Worm (Caenorhabditis elegans) whole organism, L4 larva: Measurements from ENCODE around the gene C50H2.4.

Experiments used
- R02D3.7 ChIP-seq: fragments of 150-350 bp; sonication (generic microtip); optimal IDR thresholded peaks from 3 replicates; lab custom pipeline; 2014; ENCODE audit warnings: missing biosample characterization, missing genetic modification characterization
- T26A8.4 ChIP-seq: fragments of 200-800 bp; sonication (Bioruptor generic); IDR thresholded peaks from 2 replicates; pipeline ENCODE4 v1.3.6; 2022; ENCODE audit warnings: missing genetic modification characterization, missing compliant biosample characterization
- Y5F2A.4 ChIP-seq: fragments of 200-800 bp; sonication (Bioruptor generic); optimal IDR thresholded peaks from 2 replicates; lab custom pipeline; 2018; ENCODE audit warnings: mild to moderate bottlenecking, missing genetic modification characterization, missing compliant biosample characterization
- ZK546.5 ChIP-seq, 2 experiments: sonication (generic microtip); optimal IDR thresholded peaks; 2 replicates each; lab custom pipeline; 2017; ENCODE audit warnings: missing biosample characterization in 2 of 2, missing genetic modification characterization in 2 of 2
- aha-1 ChIP-seq: fragments of 150-350 bp; peaks from one replicate; lab custom pipeline; 2014; ENCODE audit warnings: missing biosample characterization, missing genetic modification characterization
- arid-1 ChIP-seq: fragments of 200-800 bp; sonication (Bioruptor generic); conservative IDR thresholded peaks from 2 replicates; pipeline ENCODE4 v1.3.6; 2022; ENCODE audit warnings: missing genetic modification reagents, missing genetic modification characterization, missing compliant biosample characterization
- ceh-20 ChIP-seq: fragments of 200-800 bp; sonication (Bioruptor generic); IDR thresholded peaks from 2 replicates; pipeline ENCODE4 v1.3.6; 2022; ENCODE audit warnings: missing genetic modification reagents, missing genetic modification characterization, missing compliant biosample characterization
- ceh-44 ChIP-seq: fragments of 200-800 bp; sonication (Bioruptor generic); IDR thresholded peaks from 2 replicates; pipeline ENCODE4 v1.3.6; 2022; ENCODE audit warnings: missing genetic modification reagents, missing genetic modification characterization, missing compliant biosample characterization
- ceh-82 ChIP-seq: sonication (generic microtip); optimal IDR thresholded peaks from 2 replicates; lab custom pipeline; 2017; ENCODE audit warnings: missing biosample characterization, missing genetic modification characterization
- ces-1 ChIP-seq: fragments of 150-350 bp; sonication (generic microtip); optimal IDR thresholded peaks from 4 replicates; lab custom pipeline; 2014; ENCODE audit warnings: missing biosample characterization, missing genetic modification reagents, missing genetic modification characterization
- daf-16 ChIP-seq, 3 experiments: sonication (generic microtip); optimal IDR thresholded peaks; 2 replicates each; lab custom pipeline; 2016 to 2017; ENCODE audit warnings: missing genetic modification characterization in 3 of 3, missing genetic modification reagents in 3 of 3, mild to moderate bottlenecking in 2 of 3, missing compliant biosample characterization in 2 of 3, missing biosample characterization in 1 of 3, moderate library complexity in 1 of 3
- dmd-6 ChIP-seq: fragments of 200-800 bp; sonication (Bioruptor generic); IDR thresholded peaks from 2 replicates; pipeline ENCODE4 v1.3.6; 2022; ENCODE audit warnings: missing genetic modification reagents, missing genetic modification characterization, missing compliant biosample characterization
- dve-1 ChIP-seq: sonication (generic microtip); optimal IDR thresholded peaks from 2 replicates; lab custom pipeline; 2017; ENCODE audit warnings: antibody characterized with exemption, mild to moderate bottlenecking, missing genetic modification characterization, missing compliant biosample characterization; ENCODE audit not compliant: insufficient read depth
- egl-27 ChIP-seq: sonication (generic microtip); optimal IDR thresholded peaks from 3 replicates; lab custom pipeline; 2017; ENCODE audit warnings: missing biosample characterization, missing genetic modification reagents, missing genetic modification characterization
- egl-43 ChIP-seq: fragments of 200-800 bp; sonication (Bioruptor generic); IDR thresholded peaks from 2 replicates; pipeline ENCODE4 v1.3.6; 2022; ENCODE audit warnings: missing genetic modification reagents, missing genetic modification characterization, missing compliant biosample characterization
- fos-1 ChIP-seq: fragments of 150-350 bp; optimal IDR thresholded peaks from 2 replicates; lab custom pipeline; 2014; ENCODE audit warnings: missing biosample characterization, missing genetic modification characterization
- hif-1 ChIP-seq, 2 experiments: sonication (generic microtip); optimal IDR thresholded peaks; 2 replicates each; lab custom pipeline; 2016 to 2017; ENCODE audit warnings: missing compliant biosample characterization in 2 of 2, missing genetic modification characterization in 2 of 2, missing genetic modification reagents in 2 of 2, missing genotype in 2 of 2, mild to moderate bottlenecking in 1 of 2
- hlh-11 ChIP-seq: fragments of 200-800 bp; sonication (Bioruptor generic); optimal IDR thresholded peaks from 2 replicates; lab custom pipeline; 2018; ENCODE audit warnings: mild to moderate bottlenecking, missing genetic modification characterization, missing compliant biosample characterization
- hlh-30 ChIP-seq: sonication (generic microtip); optimal IDR thresholded peaks from 2 replicates; lab custom pipeline; 2017; ENCODE audit warnings: antibody characterized with exemption, mild to moderate bottlenecking, missing genetic modification characterization, missing compliant biosample characterization; ENCODE audit not compliant: insufficient read depth
- lim-7 ChIP-seq: fragments of 200-800 bp; sonication (Bioruptor generic); IDR thresholded peaks from 2 replicates; pipeline ENCODE4 v1.3.6; 2022; ENCODE audit warnings: missing genetic modification characterization, missing compliant biosample characterization
- lin-13 ChIP-seq: fragments of 150-350 bp; optimal IDR thresholded peaks from 2 replicates; lab custom pipeline; 2014; ENCODE audit warnings: missing biosample characterization, missing genetic modification reagents, missing genetic modification characterization
- lin-15B ChIP-seq: fragments of 150-350 bp; sonication (generic microtip); optimal IDR thresholded peaks from 3 replicates; lab custom pipeline; 2014; ENCODE audit warnings: missing biosample characterization, missing genetic modification characterization
- lir-3 ChIP-seq: sonication (generic microtip); optimal IDR thresholded peaks from 2 replicates; lab custom pipeline; 2016; ENCODE audit warnings: mild to moderate bottlenecking, missing genetic modification characterization, missing compliant biosample characterization
- mep-1 ChIP-seq: fragments of 150-350 bp; sonication (generic microtip); optimal IDR thresholded peaks from 3 replicates; lab custom pipeline; 2014; ENCODE audit warnings: missing biosample characterization, missing genetic modification characterization
- mxl-2 ChIP-seq: fragments of 200-800 bp; sonication (Bioruptor generic); conservative IDR thresholded peaks from 2 replicates; pipeline ENCODE4 v1.3.6; 2022; ENCODE audit warnings: missing genetic modification reagents, missing genetic modification characterization, missing compliant biosample characterization
- nhr-10 ChIP-seq: fragments of 150-350 bp; optimal IDR thresholded peaks from 2 replicates; lab custom pipeline; 2014; ENCODE audit warnings: missing biosample characterization, missing genetic modification characterization
- nhr-11 ChIP-seq: fragments of 150-350 bp; optimal IDR thresholded peaks from 2 replicates; lab custom pipeline; 2014; ENCODE audit warnings: missing biosample characterization, missing genetic modification characterization
- nhr-28 ChIP-seq: fragments of 150-350 bp; optimal IDR thresholded peaks from 2 replicates; lab custom pipeline; 2014; ENCODE audit warnings: missing biosample characterization, missing genetic modification characterization
- nhr-77 ChIP-seq: fragments of 150-350 bp; optimal IDR thresholded peaks from 2 replicates; lab custom pipeline; 2014; ENCODE audit warnings: missing biosample characterization, missing genetic modification characterization
- php-3 ChIP-seq: fragments of 200-800 bp; sonication (Bioruptor generic); IDR thresholded peaks from 2 replicates; pipeline ENCODE4 v1.3.6; 2022; ENCODE audit warnings: missing genetic modification reagents, missing genetic modification characterization, missing compliant biosample characterization
- pqm-1 ChIP-seq: sonication (generic microtip); optimal IDR thresholded peaks from 2 replicates; lab custom pipeline; 2017; ENCODE audit warnings: missing biosample characterization, missing genetic modification characterization
- sdz-12 ChIP-seq: fragments of 200-800 bp; sonication (Bioruptor generic); optimal IDR thresholded peaks from 2 replicates; lab custom pipeline; 2018; ENCODE audit warnings: mild to moderate bottlenecking, missing genetic modification characterization, missing compliant biosample characterization
- snpc-4 ChIP-seq: fragments of 150-350 bp; optimal IDR thresholded peaks from 2 replicates; lab custom pipeline; 2014; ENCODE audit warnings: missing biosample characterization, missing genetic modification characterization
- spr-3 ChIP-seq: fragments of 200-800 bp; sonication (Bioruptor generic); optimal IDR thresholded peaks from 2 replicates; lab custom pipeline; 2018; ENCODE audit warnings: mild to moderate bottlenecking, missing genetic modification characterization, missing compliant biosample characterization
- tra-1 ChIP-seq: fragments of 200-800 bp; sonication (Bioruptor generic); IDR thresholded peaks from 2 replicates; pipeline ENCODE4 v1.3.6; 2022; ENCODE audit warnings: missing genetic modification reagents, missing genetic modification characterization, missing compliant biosample characterization
- unc-62 ChIP-seq, 3 experiments: fragments of 150-350 bp in 1 of 3; sonication (generic microtip); optimal IDR thresholded peaks in 2 of 3; peaks in 1 of 3; 1 replicate in 1 of 3; 2 replicates in 2 of 3; lab custom pipeline; 2014 to 2017; ENCODE audit warnings: missing biosample characterization in 3 of 3, missing genetic modification characterization in 3 of 3, missing genetic modification reagents in 3 of 3, missing genotype in 1 of 3
- vab-7 ChIP-seq: fragments of 200-800 bp; sonication (Bioruptor generic); IDR thresholded peaks from 2 replicates; pipeline ENCODE4 v1.3.6; 2022; ENCODE audit warnings: missing genetic modification reagents, missing genetic modification characterization, missing compliant biosample characterization
- zag-1 ChIP-seq: fragments of 150-350 bp; optimal IDR thresholded peaks from 2 replicates; lab custom pipeline; 2014; ENCODE audit warnings: missing biosample characterization, missing genetic modification characterization
- zfp-2 ChIP-seq: sonication (generic microtip); optimal IDR thresholded peaks from 2 replicates; lab custom pipeline; 2016; ENCODE audit warnings: mild to moderate bottlenecking, missing genetic modification characterization, missing compliant biosample characterization
- ztf-11 ChIP-seq: fragments of 150-350 bp; optimal IDR thresholded peaks from 2 replicates; lab custom pipeline; 2014; ENCODE audit warnings: missing biosample characterization, missing genetic modification characterization

C50H2.4 gene

DNA sequence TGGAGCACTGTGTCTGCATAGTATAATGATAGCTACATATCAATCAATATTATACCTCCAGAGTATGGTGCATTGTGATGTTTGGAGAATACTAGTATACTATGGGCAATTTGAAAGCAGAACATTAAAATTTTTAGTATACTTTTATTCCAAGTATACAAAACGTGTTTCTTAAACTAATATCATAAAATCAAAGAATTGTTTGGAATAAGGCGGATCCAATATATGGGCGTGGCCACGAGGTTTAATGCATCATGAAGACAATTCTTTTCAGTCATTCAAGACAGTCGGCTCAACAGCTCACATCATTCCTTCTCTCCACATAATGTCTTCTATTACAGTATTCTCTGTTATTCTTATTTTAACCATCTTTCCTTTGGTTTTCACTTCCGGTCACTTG is 36.9 kb upstream of the C50H2.4 start, which contains the start of gene sdz-31:
sdz-31 (plus strand) TSS at position 301 of the 400 bp plus-strand sequence.
- no peak for TF ChIP-seq ztf-11
- TF ChIP-seq T26A8.4 (GFP tag; lab: Robert Waterston, UW): no peak
- no peak for TF ChIP-seq hlh-11 (tag; lab: Kevin White, UChicago)
- no peak for TF ChIP-seq fos-1 (tag; lab: Kevin White, UChicago)
- no peak for TF ChIP-seq lin-15B (tag; lab: Kevin White, UChicago)

ce11 chrV:9885918-9886488 is 30.8 kb upstream of the C50H2.4 start, which contains the start of gene clp-9:
Gene clp-9 (minus strand): TSS chrV:9885968.
- no peak for TF ChIP-seq ces-1
- peak in 1 of 2 experiments; percentile 92 for TF ChIP-seq unc-62 (GFP tag; optimal IDR thresholded peaks at IDR 0.05 in 1 of 2; lab: Kevin White, UChicago)
- TF ChIP-seq unc-62 (tag; optimal IDR thresholded peaks at IDR 0.05; lab: Kevin White, UChicago): no peak

- no peak for TF ChIP-seq tra-1 (GFP tag; lab: Robert Waterston, UW)
- TF ChIP-seq pqm-1 (tag; lab: Kevin White, UChicago): peak; percentile 35
- peak; percentile 53 for TF ChIP-seq nhr-28
- TF ChIP-seq nhr-77: peak; percentile 21
- peak; percentile 67 for TF ChIP-seq hlh-11 (tag; lab: Kevin White, UChicago)
- TF ChIP-seq ceh-82: no peak
- TF ChIP-seq dmd-6: peak; percentile 27
- peak; percentile 76 for TF ChIP-seq dve-1 (tag; lab: Kevin White, UChicago)
- TF ChIP-seq daf-16 (GFP tag; optimal IDR thresholded peaks at IDR 0.05; lab: Kevin White, UChicago): no peak
- TF ChIP-seq daf-16 (tag; optimal IDR thresholded peaks at IDR 0.05; lab: Kevin White, UChicago): peak; percentile 98
- TF ChIP-seq aha-1: peak; percentile 27
- peak; percentile 54 for TF ChIP-seq hlh-30 (tag; lab: Kevin White, UChicago)
- TF ChIP-seq php-3 (GFP tag; lab: Robert Waterston, UW): 0 out of 2 replicates have a peak, but pooled peaks have one; percentile 37
- TF ChIP-seq hif-1 (tag; optimal IDR thresholded peaks at IDR 0.05; lab: Kevin White, UChicago): peak in 1 of 2 experiments; percentile 30
- no peak for TF ChIP-seq arid-1 (GFP tag; lab: Robert Waterston, UW)
Observed at ce11 chrV:9889629-9890028, 27.1 kb upstream of the C50H2.4 start, which contains the start of gene fshr-1. Gene fshr-1 (plus strand): TSS chrV:9889837.

DNA sequence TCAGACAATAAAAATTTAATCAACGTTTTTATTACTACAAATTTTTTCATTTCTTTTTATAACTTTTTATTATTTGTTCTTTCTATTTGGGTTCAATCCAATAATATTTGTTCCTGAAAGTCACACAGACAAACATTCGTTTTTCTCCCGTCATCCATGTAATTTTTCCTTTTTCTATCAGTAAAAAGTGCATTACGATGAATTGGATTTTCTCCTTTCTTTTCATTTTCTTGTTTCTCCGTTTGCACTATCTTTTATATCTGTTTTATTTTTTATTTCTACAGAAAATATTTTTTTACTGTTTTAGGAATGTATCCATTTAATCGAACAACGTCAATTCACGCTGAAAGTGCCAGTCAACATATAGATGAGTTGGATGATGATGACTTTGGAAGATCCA is 17.5 kb upstream of the C50H2.4 start, which contains the start of gene egl-47:
egl-47 (plus strand) TSS at position 301 of the 400 bp plus-strand sequence.
- no peak for TF ChIP-seq mxl-2 (GFP tag; lab: Robert Waterston, UW)
- TF ChIP-seq snpc-4 (tag; lab: Kevin White, UChicago): no peak
- no peak for TF ChIP-seq unc-62 (GFP tag; optimal IDR thresholded peaks at IDR 0.05 in 1 of 2; lab: Kevin White, UChicago)
- TF ChIP-seq unc-62 (tag; optimal IDR thresholded peaks at IDR 0.05; lab: Kevin White, UChicago): no peak
- TF ChIP-seq pqm-1 (tag; lab: Kevin White, UChicago): no peak
- TF ChIP-seq ces-1: no peak
- TF ChIP-seq R02D3.7 (tag; lab: Kevin White, UChicago): no peak
- no peak for TF ChIP-seq nhr-10 (tag; lab: Kevin White, UChicago)
- TF ChIP-seq Y5F2A.4: no peak
- TF ChIP-seq spr-3 (GFP tag; lab: Kevin White, UChicago): no peak
- no peak for TF ChIP-seq lim-7

- TF ChIP-seq vab-7 (GFP tag; lab: Robert Waterston, UW): no peak
- peak; percentile 17 for TF ChIP-seq nhr-11 (tag; lab: Kevin White, UChicago)
- TF ChIP-seq, all 104 proteins: peak for 1
Observed at ce11 chrV:9901119-9901518, 15.6 kb upstream of the C50H2.4 start.

ce11 chrV:9906115-9906514 is 10.7 kb upstream of the C50H2.4 start, which contains the start of gene fipr-11:
Gene fipr-11 (minus strand): TSS chrV:9906215.
- TF ChIP-seq ceh-20 (GFP tag; lab: Robert Waterston, UW): no peak
- TF ChIP-seq sdz-12 (GFP tag; lab: Kevin White, UChicago): no peak
- TF ChIP-seq ceh-44 (GFP tag; lab: Robert Waterston, UW): no peak
- TF ChIP-seq mep-1 (tag; lab: Kevin White, UChicago): no peak
- TF ChIP-seq lin-13 (GFP tag; lab: Kevin White, UChicago): no peak
- TF ChIP-seq zag-1 (tag; lab: Kevin White, UChicago): no peak
- no peak for TF ChIP-seq lir-3
- no peak for TF ChIP-seq ZK546.5 (tag; optimal IDR thresholded peaks at IDR 0.05; lab: Kevin White, UChicago)
- no peak for TF ChIP-seq egl-43 (GFP tag; lab: Robert Waterston, UW)
- no peak for TF ChIP-seq vab-7 (GFP tag; lab: Robert Waterston, UW)
- no peak for TF ChIP-seq zfp-2 (tag; lab: Kevin White, UChicago)
- TF ChIP-seq mxl-2 (GFP tag; lab: Robert Waterston, UW): no peak
- no peak for TF ChIP-seq egl-27 (tag; lab: Kevin White, UChicago)
